Worm (Caenorhabditis elegans): ENCODE measurements around the gene F36H9.10.

The F36H9.10 gene

ce11 chrV:1804645-1805559, 6.9 kb downstream of the F36H9.10 start, which contains the start of the genes hsp-16.2 and hsp-16.41 (continued):
- TF ChIP-seq aha-1 (tag; optimal IDR thresholded peaks at IDR 0.05) (peak; percentile 13), efl-3 (GFP tag; optimal IDR thresholded peaks at IDR 0.05) (no peak), lin-35 (GFP tag; optimal IDR thresholded peaks at IDR 0.05) (peak; percentile 32 to 57), nhr-12 (tag; optimal IDR thresholded peaks at IDR 0.05) (no peak), hlh-4 (tag; optimal IDR thresholded peaks at IDR 0.05) (no peak), sptf-1 (tag; optimal IDR thresholded peaks at IDR 0.05) (no peak), ets-5 (GFP tag; IDR thresholded peaks at IDR 0.05) (no peak), jun-1 (tag; optimal IDR thresholded peaks at IDR 0.05) (no peak), efl-1 (optimal IDR thresholded peaks at IDR 0.05) (peak; percentile 52 to 75), efl-1 (GFP tag; optimal IDR thresholded peaks at IDR 0.05 in 1 of 2) (peak; percentile 45 to 89), zip-4 (GFP tag; optimal IDR thresholded peaks at IDR 0.05) (no peak), hpl-2 (GFP tag; optimal IDR thresholded peaks at IDR 0.05) (no peak), mep-1 (tag; optimal IDR thresholded peaks at IDR 0.05) (peak; percentile 56), nhr-77 (tag; optimal IDR thresholded peaks at IDR 0.05) (no peak), nhr-19 (GFP tag; conservative IDR thresholded peaks at IDR 0.05) (peak; percentile 55), fkh-10 (GFP tag; optimal IDR thresholded peaks at IDR 0.05) (no peak), unc-130 (tag; optimal IDR thresholded peaks at IDR 0.05) (no peak), C04F5.9 (tag; optimal IDR thresholded peaks at IDR 0.05) (no peak), dpl-1 (GFP tag; optimal IDR thresholded peaks at IDR 0.05) (peak in 2 of 3 experiments; percentile 30 to 50), rnt-1 (tag; optimal IDR thresholded peaks at IDR 0.05) (peak; percentile 29), unc-30 (tag; optimal IDR thresholded peaks at IDR 0.05) (no peak), snu-23 (GFP tag; optimal IDR thresholded peaks at IDR 0.05) (peak; percentile 80), ztf-11 (tag; optimal IDR thresholded peaks at IDR 0.05) (peak in 1 of 2 experiments; percentile 48), ceh-8 (GFP tag; optimal IDR thresholded peaks at IDR 0.05) (no peak), ama-1 (optimal IDR thresholded peaks at IDR 0.05) (peak; percentile 88), lin-39 (tag; optimal IDR thresholded peaks at IDR 0.05) (no peak), nhr-84 (tag; optimal IDR thresholded peaks at IDR 0.05) (no peak), unc-62 (GFP tag; optimal IDR thresholded peaks at IDR 0.05) (no peak), nhr-90 (tag; optimal IDR thresholded peaks at IDR 0.05; ENCODE audit: poor library complexity) (peak; percentile 48), tlp-1 (tag; optimal IDR thresholded peaks at IDR 0.05) (no peak), lin-14 (GFP tag; optimal IDR thresholded peaks at IDR 0.05) (peak; percentile 94), sox-4 (tag; optimal IDR thresholded peaks at IDR 0.05) (peak; percentile 24), pax-3 (tag; optimal IDR thresholded peaks at IDR 0.05) (peak; percentile 42), pag-3 (tag; optimal IDR thresholded peaks at IDR 0.05; ENCODE audit: borderline replicate concordance, insufficient read depth) (no peak), grh-1 (GFP tag; IDR thresholded peaks at IDR 0.05) (no peak), ceh-82 (tag; optimal IDR thresholded peaks at IDR 0.05) (peak in 1 of 3 experiments; percentile 46), sup-37 (GFP tag; optimal IDR thresholded peaks at IDR 0.05) (no peak), xbp-1 (tag; optimal IDR thresholded peaks at IDR 0.05) (peak; percentile 32), mab-9 (GFP tag; IDR thresholded peaks at IDR 0.05) (no peak), zag-1 (tag; optimal IDR thresholded peaks at IDR 0.05) (no peak), lsy-2 (tag; optimal IDR thresholded peaks at IDR 0.05) (peak in 1 of 2 experiments; percentile 39), vab-15 (tag; optimal IDR thresholded peaks at IDR 0.05) (no peak), egl-27 (tag; optimal IDR thresholded peaks at IDR 0.05) (no peak), dsc-1 (tag; optimal IDR thresholded peaks at IDR 0.05) (peak; percentile 47), fos-1 (tag; optimal IDR thresholded peaks at IDR 0.05) (no peak), mdl-1 (tag; optimal IDR thresholded peaks at IDR 0.05) (peak in 1 of 2 experiments; percentile 52), hlh-17 (GFP tag; optimal IDR thresholded peaks at IDR 0.05; ENCODE audit: borderline replicate concordance) (no peak)
